Worm (Caenorhabditis elegans): ENCODE measurements around the gene tftc-3.
A peak's percentile ranks its signal among the peaks of the same experiment; 100 is the strongest.

The tftc-3 gene

ce11 chrV:10241121-10241803 is 31.1 kb upstream of the tftc-3 start, which contains the start of the genes C12D8.21 and col-148:
Gene C12D8.21, minus strand, starts transcription at chrV:10241188.
Gene col-148, plus strand, starts transcription at chrV:10241753.
- TF ChIP-seq aha-1 (tag) (peak; percentile 2), mdt-29 (GFP tag; IDR thresholded peaks at IDR 0.05) (no peak)

ce11 chrV:10239861-10240260 is 29.7 kb upstream of the tftc-3 start, which contains the start of gene fipr-8:
Gene fipr-8, minus strand, starts transcription at chrV:10239961.
- no peak for TF ChIP-seq tra-1 (GFP tag; IDR thresholded peaks at IDR 0.05)
- no peak for TF ChIP-seq nhr-42 (GFP tag; IDR thresholded peaks at IDR 0.05)
- TF ChIP-seq R02D3.7 (tag; optimal IDR thresholded peaks at IDR 0.05) = no peak
- TF ChIP-seq zfp-2 (tag; optimal IDR thresholded peaks at IDR 0.05) = no peak
- no peak for TF ChIP-seq egl-27 (tag; optimal IDR thresholded peaks at IDR 0.05)
- no peak for TF ChIP-seq nhr-25 (tag; optimal IDR thresholded peaks at IDR 0.05; ENCODE audit: borderline replicate concordance, insufficient read depth)
- TF ChIP-seq fos-1 (tag; optimal IDR thresholded peaks at IDR 0.05) = no peak
- no peak for TF ChIP-seq dmd-9 (GFP tag; IDR thresholded peaks at IDR 0.05)
- TF ChIP-seq dmd-6 (GFP tag; IDR thresholded peaks at IDR 0.05) = no peak
- no peak for TF ChIP-seq lin-15B (tag; optimal IDR thresholded peaks at IDR 0.05)
- TF ChIP-seq ztf-11 (tag; optimal IDR thresholded peaks at IDR 0.05) = no peak
- no peak for TF ChIP-seq madf-5 (GFP tag; IDR thresholded peaks at IDR 0.05)
- TF ChIP-seq T20F7.1 (GFP tag; optimal IDR thresholded peaks at IDR 0.05) = no peak
- TF ChIP-seq nhr-28 (tag; optimal IDR thresholded peaks at IDR 0.05) = no peak
- no peak for TF ChIP-seq sdz-12 (GFP tag; optimal IDR thresholded peaks at IDR 0.05)

- peak in 1 of 2 experiments; percentile 28 for TF ChIP-seq unc-62 (GFP tag; optimal IDR thresholded peaks at IDR 0.05 in 1 of 2)
- no peak for TF ChIP-seq unc-62 (tag; optimal IDR thresholded peaks at IDR 0.05)
- no peak for TF ChIP-seq zip-11 (GFP tag; IDR thresholded peaks at IDR 0.05)
- TF ChIP-seq lin-38 (GFP tag; IDR thresholded peaks at IDR 0.05) = peak; percentile 70
- TF ChIP-seq Y48G9A.11 (GFP tag; IDR thresholded peaks at IDR 0.05) = peak; percentile 40; the same call in 1 of the 2 replicates
- TF ChIP-seq lsy-2 (tag; optimal IDR thresholded peaks at IDR 0.05) = peak in 1 of 2 experiments; percentile 19
- no peak for TF ChIP-seq F10B5.3 (tag; optimal IDR thresholded peaks at IDR 0.05)
- TF ChIP-seq aha-1 (tag) = peak; percentile 82
- TF ChIP-seq vab-7 (GFP tag; IDR thresholded peaks at IDR 0.05) = peak; percentile 39; the same call in 1 of the 2 replicates
- peak; percentile 75 for TF ChIP-seq ama-1 (optimal IDR thresholded peaks at IDR 0.05)
- no peak for TF ChIP-seq nhr-237 (tag; optimal IDR thresholded peaks at IDR 0.05)
- no peak for TF ChIP-seq rbr-2 (tag; optimal IDR thresholded peaks at IDR 0.05)
- TF ChIP-seq dve-1 (tag; optimal IDR thresholded peaks at IDR 0.05; ENCODE audit: insufficient read depth) = no peak
- peak; percentile 56 for TF ChIP-seq mes-2 (tag; optimal IDR thresholded peaks at IDR 0.05; ENCODE audit: poor library complexity, severe bottlenecking)
- TF ChIP-seq Y105C5A.15 (GFP tag; IDR thresholded peaks at IDR 0.05) = no peak
- TF ChIP-seq dpl-1 (GFP tag; optimal IDR thresholded peaks at IDR 0.05) = peak; percentile 14
- no peak for TF ChIP-seq lin-1 (GFP tag; IDR thresholded peaks at IDR 0.05)
- TF ChIP-seq pqm-1 (tag; optimal IDR thresholded peaks at IDR 0.05) = no peak
- TF ChIP-seq lir-3 (tag; optimal IDR thresholded peaks at IDR 0.05) = no peak
Observed at ce11 chrV:10238665-10239064, 28.5 kb upstream of the tftc-3 start, which contains the start of gene fubl-1. Gene fubl-1, minus strand, starts transcription at chrV:10238866.

ce11 chrV:10237959-10238444 is 27.9 kb upstream of the tftc-3 start:
- TF ChIP-seq arid-1 (GFP tag; conservative IDR thresholded peaks at IDR 0.05) (0 out of 2 replicates have a peak, but pooled peaks have one; percentile 6), unc-130 (GFP tag; optimal IDR thresholded peaks at IDR 0.05) (peak; percentile 42), ama-1 (optimal IDR thresholded peaks at IDR 0.05) (peak; percentile 87), dve-1 (tag; optimal IDR thresholded peaks at IDR 0.05; ENCODE audit: insufficient read depth) (no peak), T26A8.4 (GFP tag; IDR thresholded peaks at IDR 0.05) (no peak), mes-2 (tag; optimal IDR thresholded peaks at IDR 0.05; ENCODE audit: poor library complexity, severe bottlenecking) (peak; percentile 3), daf-16 (GFP tag; optimal IDR thresholded peaks at IDR 0.05) (no peak), daf-16 (tag; optimal IDR thresholded peaks at IDR 0.05) (no peak), daf-12 (tag; optimal IDR thresholded peaks at IDR 0.05) (no peak), daf-19 (GFP tag; conservative IDR thresholded peaks at IDR 0.05) (peak; percentile 32; the same call in 1 of the 2 replicates), Y75B8A.6 (GFP tag; IDR thresholded peaks at IDR 0.05) (0 out of 2 replicates have a peak, but pooled peaks have one; percentile 79), pha-4 (GFP tag; IDR thresholded peaks at IDR 0.05) (peak; percentile 50; the same call in 1 of the 2 replicates), pha-4 (tag; optimal IDR thresholded peaks at IDR 0.05) (no peak), ctbp-1 (GFP tag; IDR thresholded peaks at IDR 0.05) (0 out of 2 replicates have a peak, but pooled peaks have one; percentile 49)
